Worm (Caenorhabditis elegans) whole organism, mixed stage, embryonic: Measurements from ENCODE around the gene pkhm-2.

Experiments used
- elt-1 ChIP-seq: sonication (generic microtip); optimal IDR thresholded peaks from 2 replicates; lab custom pipeline; 2017; ENCODE audit warnings: missing genetic modification characterization, mild to moderate bottlenecking, missing compliant biosample characterization, antibody characterized with exemption, moderate library complexity, borderline replicate concordance; ENCODE audit not compliant: insufficient read depth
- nhr-12 ChIP-seq: fragments of 150-350 bp; optimal IDR thresholded peaks from 2 replicates; lab custom pipeline; 2014; ENCODE audit warnings: missing biosample characterization, missing genetic modification characterization
- pha-4 ChIP-seq: fragments of 150-350 bp; optimal IDR thresholded peaks from 2 replicates; lab custom pipeline; 2018; ENCODE audit warnings: missing biosample characterization, missing genetic modification reagents, missing genetic modification characterization
- snpc-4 ChIP-seq: fragments of 150-350 bp; optimal IDR thresholded peaks from 2 replicates; lab custom pipeline; 2014; ENCODE audit warnings: missing biosample characterization, missing genetic modification characterization

DNA sequence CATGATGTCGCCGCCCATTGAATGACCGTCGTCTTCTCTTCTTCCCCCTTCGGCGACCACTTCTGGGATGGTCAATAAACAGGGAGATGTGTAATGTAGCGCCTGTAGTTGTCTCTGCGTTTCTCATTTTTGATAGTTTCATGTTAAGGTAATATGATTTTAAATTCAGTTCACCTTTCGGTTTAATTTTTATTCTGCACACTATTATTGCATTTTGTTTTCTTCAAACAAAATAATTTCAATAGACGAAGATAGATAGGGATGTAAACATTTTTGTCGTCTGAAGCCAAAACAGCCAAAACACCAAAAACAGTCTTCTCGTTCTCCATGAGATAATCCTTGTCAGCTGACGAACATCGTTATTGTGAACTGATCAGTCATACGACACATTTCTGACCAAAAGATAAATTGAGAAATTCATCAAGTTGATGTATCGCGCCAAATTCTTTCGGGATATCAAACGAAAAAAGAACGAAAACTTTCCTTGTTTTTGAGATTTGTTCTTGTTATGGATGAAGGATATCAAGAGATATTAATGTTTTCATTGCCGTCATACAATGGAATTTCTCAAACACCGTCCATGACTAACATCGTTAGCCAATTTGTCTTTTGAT is 22.5 kb downstream of the pkhm-2 start, which contains the start of gene C11G10.1:
- TF ChIP-seq pha-4 (tag; lab: Kevin White, UChicago) = no peak
- TF ChIP-seq elt-1 (tag; lab: Kevin White, UChicago) = no peak
- TF ChIP-seq snpc-4 (tag; lab: Kevin White, UChicago) = no peak
- no peak for TF ChIP-seq nhr-12
